Worm (Caenorhabditis elegans) whole organism, L1 larva: ENCODE data around the gene lec-2.

Source experiments
- C16A3.4 ChIP-seq: fragments of 150-350 bp; optimal IDR thresholded peaks from 2 replicates; lab custom pipeline; 2014; ENCODE audit warnings: missing biosample characterization, missing genetic modification characterization
- F16B12.6 ChIP-seq: fragments of 150-350 bp; optimal IDR thresholded peaks from 2 replicates; lab custom pipeline; 2014; ENCODE audit warnings: missing biosample characterization, missing genetic modification characterization
- aha-1 ChIP-seq: fragments of 150-350 bp; optimal IDR thresholded peaks from 2 replicates; lab custom pipeline; 2014; ENCODE audit warnings: missing biosample characterization, missing genetic modification characterization
- aly-2 ChIP-seq: fragments of 150-350 bp; optimal IDR thresholded peaks from 2 replicates; lab custom pipeline; 2014; ENCODE audit warnings: missing biosample characterization, missing genetic modification characterization
- blmp-1 ChIP-seq: fragments of 150-350 bp; optimal IDR thresholded peaks from 2 replicates; lab custom pipeline; 2014; ENCODE audit warnings: missing biosample characterization, missing genetic modification characterization
- ceh-63 ChIP-seq: fragments of 200-800 bp; sonication (Bioruptor generic); optimal IDR thresholded peaks from 2 replicates; lab custom pipeline; 2018; ENCODE audit warnings: mild to moderate bottlenecking, missing genetic modification characterization, missing compliant biosample characterization
- ceh-82 ChIP-seq, 3 experiments: fragments of 150-350 bp in 1 of 3; sonication (generic microtip) in 2 of 3; optimal IDR thresholded peaks; 2 replicates each; lab custom pipeline; 2014 to 2017; ENCODE audit warnings: missing biosample characterization in 3 of 3, missing genetic modification characterization in 3 of 3
- ceh-88 ChIP-seq: fragments of 200-800 bp; sonication (Bioruptor generic); IDR thresholded peaks from 2 replicates; pipeline ENCODE4 v1.3.6; 2022; ENCODE audit warnings: missing genetic modification characterization, missing compliant biosample characterization
- dpl-1 ChIP-seq, 3 experiments: fragments of 150-350 bp in 2 of 3; sonication (generic microtip) in 1 of 3; optimal IDR thresholded peaks; 2 replicates each; lab custom pipeline; 2014 to 2017; ENCODE audit warnings: missing biosample characterization in 3 of 3, missing genetic modification characterization in 3 of 3, missing genetic modification reagents in 3 of 3
- dsc-1 ChIP-seq: sonication (generic microtip); optimal IDR thresholded peaks from 2 replicates; lab custom pipeline; 2016; ENCODE audit warnings: mild to moderate bottlenecking, missing genetic modification characterization, missing compliant biosample characterization
- efl-1 ChIP-seq, 4 experiments: fragments of 150-350 bp; optimal IDR thresholded peaks in 3 of 4; peaks in 1 of 4; 1 replicate in 1 of 4; 2 replicates in 3 of 4; lab custom pipeline; 2014; ENCODE audit warnings: missing biosample characterization in 2 of 4, missing genetic modification characterization in 2 of 4, missing genetic modification reagents in 2 of 4
- efl-3 ChIP-seq: fragments of 200-800 bp; sonication (Bioruptor generic); optimal IDR thresholded peaks from 2 replicates; lab custom pipeline; 2018; ENCODE audit warnings: mild to moderate bottlenecking, missing genetic modification characterization, missing compliant biosample characterization
- egl-13 ChIP-seq: sonication (generic microtip); optimal IDR thresholded peaks from 2 replicates; lab custom pipeline; 2016; ENCODE audit warnings: missing genotype, missing genetic modification reagents, missing genetic modification characterization, missing compliant biosample characterization
- egl-27 ChIP-seq, 2 experiments: fragments of 150-350 bp in 1 of 2; sonication (generic microtip); optimal IDR thresholded peaks; 3 replicates each; lab custom pipeline; 2017 to 2018; ENCODE audit warnings: missing biosample characterization in 2 of 2, missing genetic modification characterization in 2 of 2, missing genetic modification reagents in 2 of 2
- ets-5 ChIP-seq: fragments of 200-800 bp; sonication (Bioruptor generic); IDR thresholded peaks from 2 replicates; pipeline ENCODE4 v1.3.6; 2022; ENCODE audit warnings: missing genetic modification characterization, missing compliant biosample characterization
- fkh-10 ChIP-seq: sonication (generic microtip); optimal IDR thresholded peaks from 2 replicates; lab custom pipeline; 2017; ENCODE audit warnings: missing biosample characterization, missing genetic modification reagents, missing genetic modification characterization
- hpl-2 ChIP-seq: fragments of 150-350 bp; optimal IDR thresholded peaks from 2 replicates; lab custom pipeline; 2014; ENCODE audit warnings: missing biosample characterization, missing genetic modification reagents, missing genetic modification characterization
- irx-1 ChIP-seq: sonication (generic microtip); optimal IDR thresholded peaks from 2 replicates; lab custom pipeline; 2016; ENCODE audit warnings: missing genetic modification characterization, missing compliant biosample characterization
- jun-1 ChIP-seq: fragments of 150-350 bp; optimal IDR thresholded peaks from 2 replicates; lab custom pipeline; 2014; ENCODE audit warnings: missing biosample characterization, missing genetic modification reagents, missing genetic modification characterization
- lin-13 ChIP-seq: fragments of 150-350 bp; optimal IDR thresholded peaks from 2 replicates; lab custom pipeline; 2014; ENCODE audit warnings: missing biosample characterization, missing genetic modification reagents, missing genetic modification characterization
- lin-39 ChIP-seq: fragments of 150-350 bp; optimal IDR thresholded peaks from 2 replicates; lab custom pipeline; 2014; ENCODE audit warnings: missing biosample characterization, missing genetic modification reagents, missing genetic modification characterization
- lsy-2 ChIP-seq, 2 experiments: fragments of 150-350 bp; optimal IDR thresholded peaks; 2 replicates each; lab custom pipeline; 2014; ENCODE audit warnings: missing biosample characterization in 2 of 2, missing genetic modification characterization in 2 of 2
- mdl-1 ChIP-seq, 2 experiments: fragments of 150-350 bp; optimal IDR thresholded peaks; 2 replicates each; lab custom pipeline; 2014 to 2017; ENCODE audit warnings: missing biosample characterization in 2 of 2, missing genetic modification characterization in 2 of 2, inconsistent platforms in 1 of 2
- mep-1 ChIP-seq: fragments of 150-350 bp; optimal IDR thresholded peaks from 2 replicates; lab custom pipeline; 2014; ENCODE audit warnings: missing biosample characterization, missing genetic modification characterization
- nhr-11 ChIP-seq: fragments of 150-350 bp; optimal IDR thresholded peaks from 2 replicates; lab custom pipeline; 2014; ENCODE audit warnings: missing biosample characterization, missing genetic modification characterization
- nhr-12 ChIP-seq: sonication (generic microtip); optimal IDR thresholded peaks from 2 replicates; lab custom pipeline; 2017; ENCODE audit warnings: missing biosample characterization, missing genetic modification characterization
- nhr-19 ChIP-seq: fragments of 200-800 bp; sonication (Bioruptor generic); conservative IDR thresholded peaks from 2 replicates; pipeline ENCODE4 v1.3.6; 2022; ENCODE audit warnings: missing genetic modification characterization, missing compliant biosample characterization
- nhr-20 ChIP-seq: sonication (generic microtip); optimal IDR thresholded peaks from 2 replicates; lab custom pipeline; 2016; ENCODE audit warnings: mild to moderate bottlenecking, missing genetic modification characterization, missing compliant biosample characterization
- nhr-28 ChIP-seq: fragments of 150-350 bp; optimal IDR thresholded peaks from 2 replicates; lab custom pipeline; 2014; ENCODE audit warnings: missing biosample characterization, missing genetic modification characterization
- nhr-47 ChIP-seq: sonication (generic microtip); optimal IDR thresholded peaks from 2 replicates; lab custom pipeline; 2016; ENCODE audit warnings: mild to moderate bottlenecking, missing genetic modification characterization, moderate library complexity, missing compliant biosample characterization
- nhr-77 ChIP-seq: fragments of 150-350 bp; optimal IDR thresholded peaks from 2 replicates; lab custom pipeline; 2014; ENCODE audit warnings: missing biosample characterization, missing genetic modification characterization
- nhr-90 ChIP-seq: sonication (generic microtip); optimal IDR thresholded peaks from 2 replicates; lab custom pipeline; 2016; ENCODE audit warnings: mild to moderate bottlenecking, missing genetic modification characterization, missing compliant biosample characterization; ENCODE audit not compliant: poor library complexity
- pag-3 ChIP-seq: sonication (generic microtip); optimal IDR thresholded peaks from 2 replicates; lab custom pipeline; 2017; ENCODE audit warnings: missing genetic modification characterization, mild to moderate bottlenecking, missing compliant biosample characterization, antibody characterized with exemption, borderline replicate concordance; ENCODE audit not compliant: insufficient read depth
- pax-3 ChIP-seq: fragments of 200-800 bp; sonication (Bioruptor generic); optimal IDR thresholded peaks from 2 replicates; lab custom pipeline; 2018; ENCODE audit warnings: mild to moderate bottlenecking, missing genetic modification characterization, moderate library complexity, missing compliant biosample characterization
- pqm-1 ChIP-seq: sonication (generic microtip); optimal IDR thresholded peaks from 3 replicates; lab custom pipeline; 2017; ENCODE audit warnings: missing biosample characterization, missing genetic modification characterization
- snpc-4 ChIP-seq: fragments of 150-350 bp; optimal IDR thresholded peaks from 2 replicates; lab custom pipeline; 2014; ENCODE audit warnings: missing biosample characterization, missing genetic modification characterization
- sox-4 ChIP-seq: sonication (generic microtip); optimal IDR thresholded peaks from 2 replicates; lab custom pipeline; 2016; ENCODE audit warnings: missing genetic modification characterization, missing compliant biosample characterization
- sptf-1 ChIP-seq: fragments of 150-350 bp; optimal IDR thresholded peaks from 2 replicates; lab custom pipeline; 2014; ENCODE audit warnings: missing biosample characterization, missing genetic modification characterization
- swsn-7 ChIP-seq: sonication (generic microtip); optimal IDR thresholded peaks from 2 replicates; lab custom pipeline; 2016; ENCODE audit warnings: missing genetic modification characterization, missing compliant biosample characterization
- tbx-2 ChIP-seq: sonication (generic microtip); optimal IDR thresholded peaks from 2 replicates; lab custom pipeline; 2016; ENCODE audit warnings: missing genetic modification characterization, missing compliant biosample characterization
- unc-62 ChIP-seq: fragments of 150-350 bp; optimal IDR thresholded peaks from 2 replicates; lab custom pipeline; 2014; ENCODE audit warnings: missing biosample characterization, missing genetic modification reagents, missing genetic modification characterization
- unc-98 ChIP-seq: fragments of 200-800 bp; sonication (Bioruptor generic); IDR thresholded peaks from 2 replicates; pipeline ENCODE4 v1.3.6; 2022; ENCODE audit warnings: missing genetic modification characterization, missing compliant biosample characterization
- vab-15 ChIP-seq: sonication (generic microtip); optimal IDR thresholded peaks from 2 replicates; lab custom pipeline; 2017; ENCODE audit warnings: missing genotype, mild to moderate bottlenecking, missing genetic modification characterization, missing compliant biosample characterization
- zag-1 ChIP-seq: fragments of 150-350 bp; optimal IDR thresholded peaks from 2 replicates; lab custom pipeline; 2014; ENCODE audit warnings: missing biosample characterization, missing genetic modification characterization
- ztf-11 ChIP-seq, 2 experiments: sonication (generic microtip); optimal IDR thresholded peaks; 2 replicates each; lab custom pipeline; 2016 to 2017; ENCODE audit warnings: missing genetic modification characterization in 2 of 2, missing biosample characterization in 1 of 2, missing compliant biosample characterization in 1 of 2
- ztf-4 ChIP-seq: fragments of 150-350 bp; optimal IDR thresholded peaks from 2 replicates; lab custom pipeline; 2014; ENCODE audit warnings: missing biosample characterization, missing genetic modification characterization

lec-2 gene

ce11 chrII:9967999-9968706 is 47.8 kb downstream of the lec-2 start, which contains the start of the genes R53.4 and psf-1 (continued):
- TF ChIP-seq lin-13 (GFP tag; lab: Kevin White, UChicago) = peak; percentile 53
- no peak for TF ChIP-seq efl-3 (GFP tag; lab: Kevin White, UChicago)
- TF ChIP-seq fkh-10 (GFP tag; lab: Kevin White, UChicago) = no peak
- TF ChIP-seq nhr-47 (tag; lab: Kevin White, UChicago) = peak; percentile 69
- no peak for TF ChIP-seq aly-2
- TF ChIP-seq hpl-2 (GFP tag; lab: Kevin White, UChicago) = no peak
- TF ChIP-seq swsn-7 = peak; percentile 58
- peak; percentile 55 for TF ChIP-seq F16B12.6 (tag; lab: Kevin White, UChicago)
- peak in 1 of 2 experiments; percentile 24 for TF ChIP-seq mdl-1 (tag; optimal IDR thresholded peaks at IDR 0.05; lab: Kevin White, UChicago)
- TF ChIP-seq egl-27 (tag; optimal IDR thresholded peaks at IDR 0.05; lab: Kevin White, UChicago) = no peak
- no peak for TF ChIP-seq jun-1
- TF ChIP-seq unc-98 = no peak
- TF ChIP-seq dsc-1 (tag; lab: Kevin White, UChicago) = peak; percentile 19
- TF ChIP-seq vab-15 (tag; lab: Kevin White, UChicago) = peak; percentile 37
- TF ChIP-seq nhr-20 (tag; lab: Kevin White, UChicago) = peak; percentile 71
- TF ChIP-seq unc-62 = no peak
- TF ChIP-seq C16A3.4 (tag; lab: Kevin White, UChicago) = peak; percentile 61
- no peak for TF ChIP-seq sox-4 (tag; lab: Kevin White, UChicago)
- TF ChIP-seq tbx-2 (tag; lab: Kevin White, UChicago) = peak; percentile 72
- peak; percentile 66 to 86 for TF ChIP-seq efl-1 (optimal IDR thresholded peaks at IDR 0.05; lab: Kevin White, UChicago)
- TF ChIP-seq efl-1 (GFP tag; optimal IDR thresholded peaks at IDR 0.05 in 1 of 2; lab: Kevin White, UChicago) = peak; percentile 87 to 97
- TF ChIP-seq mep-1 (tag; lab: Kevin White, UChicago) = peak; percentile 76
- TF ChIP-seq nhr-19 = peak; percentile 48
- no peak for TF ChIP-seq sptf-1
- TF ChIP-seq pax-3 (tag; lab: Kevin White, UChicago) = peak; percentile 33
- TF ChIP-seq nhr-90 = peak; percentile 46
- TF ChIP-seq dpl-1 (GFP tag; optimal IDR thresholded peaks at IDR 0.05; lab: Kevin White, UChicago) = peak; percentile 79 to 91 (median 83)
- no peak for TF ChIP-seq nhr-11 (tag; lab: Kevin White, UChicago)
- TF ChIP-seq blmp-1 (tag; lab: Kevin White, UChicago) = peak; percentile 62
- TF ChIP-seq nhr-28 (tag; lab: Kevin White, UChicago) = no peak
- TF ChIP-seq zag-1 (tag; lab: Kevin White, UChicago) = no peak
- TF ChIP-seq ceh-63 = no peak
- no peak for TF ChIP-seq lin-39 (tag; lab: Kevin White, UChicago)
- TF ChIP-seq nhr-77 (tag; lab: Kevin White, UChicago) = peak; percentile 25
- TF ChIP-seq egl-13 (tag; lab: Kevin White, UChicago) = peak; percentile 43
- peak; percentile 15 for TF ChIP-seq aha-1 (tag; lab: Kevin White, UChicago)
- TF ChIP-seq pag-3 (tag; lab: Kevin White, UChicago) = no peak
- peak; percentile 23 for TF ChIP-seq snpc-4 (tag; lab: Kevin White, UChicago)
- TF ChIP-seq pqm-1 (tag; lab: Kevin White, UChicago) = no peak
- peak in 2 of 3 experiments; percentile 28 to 48 for TF ChIP-seq ceh-82 (tag; optimal IDR thresholded peaks at IDR 0.05; lab: Kevin White, UChicago)
- TF ChIP-seq ztf-11 (tag; optimal IDR thresholded peaks at IDR 0.05; lab: Kevin White, UChicago) = peak in 1 of 2 experiments; percentile 57
- no peak for TF ChIP-seq nhr-12 (tag; lab: Kevin White, UChicago)
- no peak for TF ChIP-seq ceh-88 (GFP tag; lab: Robert Waterston, UW)
- peak; percentile 53 for TF ChIP-seq irx-1 (tag; lab: Kevin White, UChicago)
- peak; percentile 80 to 88 for TF ChIP-seq lsy-2 (tag; optimal IDR thresholded peaks at IDR 0.05; lab: Kevin White, UChicago)
- no peak for TF ChIP-seq ets-5
- no peak for TF ChIP-seq ztf-4 (tag; lab: Kevin White, UChicago)
